In the genomic region with DNA sequence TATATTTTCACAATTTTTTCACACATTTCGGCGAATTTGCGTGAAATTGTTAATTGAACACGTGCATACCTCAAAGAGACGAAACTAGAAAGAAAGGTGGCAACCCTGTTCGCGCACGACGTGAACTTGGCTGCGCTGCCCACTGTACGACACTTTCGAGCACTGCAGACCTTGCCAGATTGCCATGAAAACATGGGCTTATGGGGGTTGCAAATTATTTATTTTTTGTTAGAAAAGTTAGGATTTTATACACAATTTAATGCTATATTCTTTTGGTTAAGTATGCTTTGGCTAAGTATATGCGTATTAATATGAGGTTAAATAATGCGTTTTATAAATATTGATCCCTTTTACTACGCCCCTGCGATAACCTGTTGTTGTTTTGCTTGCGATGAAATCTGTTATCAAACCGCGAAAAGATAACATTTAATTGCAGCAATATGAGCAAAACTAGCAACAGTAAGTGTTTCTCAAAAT, we compare ENCODE assay signal across 1 fruit fly cellular context.
TF ChIP-seq lines count a peak whose summit lies in the region.

A gene (minus strand): TSS at position 100 of the 477 bp plus-strand sequence.
A gene (plus strand): TSS at position 369 of the 477 bp plus-strand sequence.

TF ChIP-seq in whole organism, embryonic, 481 proteins besides CTCF, POLR2A, EP300 and RAD21 (continued from another document and continues in another):
- TF ChIP-seq ind (GFP tag; optimal IDR thresholded peaks at IDR 0.05; lab: Kevin White, UChicago) (peak; percentile 95), lmd (GFP tag; IDR thresholded peaks at IDR 0.05; lab: Robert Waterston, UW) (peak; percentile 95), gcm (GFP tag; optimal IDR thresholded peaks at IDR 0.05; lab: Kevin White, UChicago) (peak; percentile 96), CG13296 (GFP tag; optimal IDR thresholded peaks at IDR 0.05; lab: Kevin White, UChicago) (peak; percentile 97), row (GFP tag; IDR thresholded peaks at IDR 0.05; lab: Robert Waterston, UW) (peak; percentile 97), Fer1 (GFP tag; optimal IDR thresholded peaks at IDR 0.05; lab: Kevin White, UChicago) (peak; percentile 96), Sry-δ (GFP tag; optimal IDR thresholded peaks at IDR 0.05; lab: Kevin White, UChicago) (peak; percentile 78), Ptx1 (GFP tag; IDR thresholded peaks at IDR 0.05; lab: Robert Waterston, UW) (peak; percentile 97), onecut (GFP tag; IDR thresholded peaks at IDR 0.05; lab: Robert Waterston, UW) (peak; percentile 88), stwl (tag; optimal IDR thresholded peaks at IDR 0.05; lab: Kevin White, UChicago) (peak; percentile 91), CG15011 (GFP tag; optimal IDR thresholded peaks at IDR 0.05; lab: Kevin White, UChicago) (peak; percentile 92), H2.0 (GFP tag; IDR thresholded peaks at IDR 0.05; lab: Robert Waterston, UW) (peak; percentile 91), Abd-B (GFP tag; optimal IDR thresholded peaks at IDR 0.05; lab: Kevin White, UChicago) (peak; percentile 94), rib (GFP tag; IDR thresholded peaks at IDR 0.05; lab: Robert Waterston, UW) (peak; percentile 96), CG8359 (GFP tag; optimal IDR thresholded peaks at IDR 0.05; lab: Kevin White, UChicago; ENCODE audit: borderline replicate concordance) (peak; percentile 80), Poxn (GFP tag; IDR thresholded peaks at IDR 0.05; lab: Robert Waterston, UW) (peak; percentile 88), pzg (GFP tag; optimal IDR thresholded peaks at IDR 0.05; lab: Kevin White, UChicago) (peak; percentile 97), CG1024 (GFP tag; IDR thresholded peaks at IDR 0.05; lab: Robert Waterston, UW) (peak; percentile 88), D19B (GFP tag; optimal IDR thresholded peaks at IDR 0.05; lab: Kevin White, UChicago) (peak; percentile 87), ewg (GFP tag; optimal IDR thresholded peaks at IDR 0.05; lab: Kevin White, UChicago) (peak; percentile 90), CG18262 (tag; optimal IDR thresholded peaks at IDR 0.05; lab: Kevin White, UChicago) (peak; percentile 94), fru (optimal IDR thresholded peaks at IDR 0.05; lab: Kevin White, UChicago) (no peak), D (optimal IDR thresholded peaks at IDR 0.05; lab: Kevin White, UChicago) (no peak), D (GFP tag; optimal IDR thresholded peaks at IDR 0.05; lab: Kevin White, UChicago) (peak; percentile 83), CG8944 (GFP tag; optimal IDR thresholded peaks at IDR 0.05; lab: Kevin White, UChicago) (peak; percentile 95), al (GFP tag; IDR thresholded peaks at IDR 0.05; lab: Robert Waterston, UW) (peak; percentile 93), CG30020 (tag; optimal IDR thresholded peaks at IDR 0.05; lab: Kevin White, UChicago) (peak; percentile 79), Mad (GFP tag; optimal IDR thresholded peaks at IDR 0.05; lab: Kevin White, UChicago) (peak; percentile 97), CG32767 (GFP tag; IDR thresholded peaks at IDR 0.05; lab: Robert Waterston, UW) (peak; percentile 87), CG11560 (tag; IDR thresholded peaks at IDR 0.05; lab: Robert Waterston, UW) (peak; percentile 86), CG6813 (GFP tag; optimal IDR thresholded peaks at IDR 0.05; lab: Kevin White, UChicago) (peak; percentile 93), bigmax (GFP tag; optimal IDR thresholded peaks at IDR 0.05; lab: Kevin White, UChicago) (peak; percentile 75), CG12219 (GFP tag; optimal IDR thresholded peaks at IDR 0.05; lab: Kevin White, UChicago) (peak; percentile 84), B-H1 (GFP tag; IDR thresholded peaks at IDR 0.05; lab: Robert Waterston, UW) (peak; percentile 89), CG12744 (GFP tag; optimal IDR thresholded peaks at IDR 0.05; lab: Kevin White, UChicago) (peak; percentile 95), CG13287 (GFP tag; IDR thresholded peaks at IDR 0.05; lab: Robert Waterston, UW; ENCODE audit: partially characterized antibody) (peak; percentile 46), CG4854 (GFP tag; optimal IDR thresholded peaks at IDR 0.05; lab: Kevin White, UChicago) (peak; percentile 95), CG9727 (GFP tag; optimal IDR thresholded peaks at IDR 0.05; lab: Kevin White, UChicago) (peak; percentile 96), z (GFP tag; IDR thresholded peaks at IDR 0.05; lab: Robert Waterston, UW) (peak; percentile 64; the same call in 1 of the 3 replicates), CG18764 (GFP tag; optimal IDR thresholded peaks at IDR 0.05; lab: Kevin White, UChicago) (peak; percentile 94), BtbVII (GFP tag; optimal IDR thresholded peaks at IDR 0.05; lab: Kevin White, UChicago) (peak; percentile 90), fd64A (GFP tag; optimal IDR thresholded peaks at IDR 0.05; lab: Kevin White, UChicago) (peak; percentile 85), CG14050 (GFP tag; IDR thresholded peaks at IDR 0.05; lab: Robert Waterston, UW) (peak; percentile 85), gt (GFP tag; IDR thresholded peaks at IDR 0.05; lab: Robert Waterston, UW) (peak; percentile 93), CG10366 (GFP tag; IDR thresholded peaks at IDR 0.05; lab: Robert Waterston, UW) (peak; percentile 93), CG8765 (GFP tag; IDR thresholded peaks at IDR 0.05; lab: Robert Waterston, UW) (peak; percentile 89), Xrp1 (GFP tag; IDR thresholded peaks at IDR 0.05; lab: Robert Waterston, UW) (peak; percentile 96), ssp (GFP tag; IDR thresholded peaks at IDR 0.05; lab: Robert Waterston, UW) (peak; percentile 90), CG15479 (GFP tag; optimal IDR thresholded peaks at IDR 0.05; lab: Kevin White, UChicago) (peak; percentile 55), en (GFP tag; optimal IDR thresholded peaks at IDR 0.05; lab: Kevin White, UChicago) (peak; percentile 86), NC2β (GFP tag; optimal IDR thresholded peaks at IDR 0.05; lab: Kevin White, UChicago) (peak; percentile 98), otp (GFP tag; IDR thresholded peaks at IDR 0.05; lab: Robert Waterston, UW) (peak; percentile 94), sisA (GFP tag; IDR thresholded peaks at IDR 0.05; lab: Robert Waterston, UW) (peak; percentile 96), toy (GFP tag; IDR thresholded peaks at IDR 0.05; lab: Robert Waterston, UW) (peak; percentile 82), NFAT (GFP tag; IDR thresholded peaks at IDR 0.05; lab: Robert Waterston, UW) (peak; percentile 98), Max (GFP tag; optimal IDR thresholded peaks at IDR 0.05; lab: Kevin White, UChicago) (peak; percentile 98), CG11247 (GFP tag; IDR thresholded peaks at IDR 0.05; lab: Robert Waterston, UW) (peak; percentile 97), CG14667 (GFP tag; IDR thresholded peaks at IDR 0.05; lab: Robert Waterston, UW) (peak; percentile 95), CkIIα-i1 (GFP tag; IDR thresholded peaks at IDR 0.05; lab: Robert Waterston, UW) (peak; percentile 84), eyg (GFP tag; optimal IDR thresholded peaks at IDR 0.05; lab: Kevin White, UChicago) (peak; percentile 78), ap (GFP tag; IDR thresholded peaks at IDR 0.05; lab: Robert Waterston, UW) (peak; percentile 86), pros (GFP tag; optimal IDR thresholded peaks at IDR 0.05; lab: Kevin White, UChicago) (peak; percentile 53), tap (tag; optimal IDR thresholded peaks at IDR 0.05; lab: Kevin White, UChicago) (peak; percentile 89), CG10274 (GFP tag; optimal IDR thresholded peaks at IDR 0.05; lab: Kevin White, UChicago) (peak; percentile 84), CG5953 (GFP tag; IDR thresholded peaks at IDR 0.05; lab: Robert Waterston, UW) (peak; percentile 66), CG17328 (GFP tag; IDR thresholded peaks at IDR 0.05; lab: Robert Waterston, UW) (peak; percentile 93), CG4424 (GFP tag; optimal IDR thresholded peaks at IDR 0.05; lab: Kevin White, UChicago) (peak; percentile 95), vvl (GFP tag; IDR thresholded peaks at IDR 0.05; lab: Robert Waterston, UW) (peak; percentile 98), CG4820 (GFP tag; optimal IDR thresholded peaks at IDR 0.05; lab: Kevin White, UChicago) (peak; percentile 90), Med (GFP tag; lab: Kevin White, UChicago) (peak; percentile 99), CG17361 (GFP tag; IDR thresholded peaks at IDR 0.05; lab: Robert Waterston, UW) (peak; percentile 95), CG12942 (GFP tag; optimal IDR thresholded peaks at IDR 0.05; lab: Kevin White, UChicago) (peak; percentile 97), CG32772 (GFP tag; IDR thresholded peaks at IDR 0.05; lab: Robert Waterston, UW) (peak; percentile 96), CG13775 (GFP tag; optimal IDR thresholded peaks at IDR 0.05; lab: Kevin White, UChicago) (peak; percentile 96), maf-S (GFP tag; optimal IDR thresholded peaks at IDR 0.05; lab: Kevin White, UChicago) (peak; percentile 97), CG14441 (GFP tag; IDR thresholded peaks at IDR 0.05; lab: Robert Waterston, UW) (peak; percentile 95), CG6689 (GFP tag; IDR thresholded peaks at IDR 0.05; lab: Robert Waterston, UW) (peak; percentile 94), zen (tag; optimal IDR thresholded peaks at IDR 0.05; lab: Kevin White, UChicago) (peak; percentile 91), CG1832 (GFP tag; optimal IDR thresholded peaks at IDR 0.05; lab: Kevin White, UChicago) (no peak), CG2875 (GFP tag; optimal IDR thresholded peaks at IDR 0.05; lab: Kevin White, UChicago) (peak; percentile 89), crp (GFP tag; optimal IDR thresholded peaks at IDR 0.05; lab: Kevin White, UChicago) (peak in 1 of 2 experiments; percentile 76), CG8290 (GFP tag; optimal IDR thresholded peaks at IDR 0.05; lab: Kevin White, UChicago) (peak; percentile 95), CG8290 (tag; optimal IDR thresholded peaks at IDR 0.05; lab: Kevin White, UChicago) (peak; percentile 92 to 97), lilli (GFP tag; optimal IDR thresholded peaks at IDR 0.05; lab: Kevin White, UChicago) (peak; percentile 97), twi (tag; optimal IDR thresholded peaks at IDR 0.05; lab: Kevin White, UChicago) (peak; percentile 92), Optix (GFP tag; IDR thresholded peaks at IDR 0.05; lab: Robert Waterston, UW) (peak; percentile 86), E2f2 (GFP tag; IDR thresholded peaks at IDR 0.05; lab: Robert Waterston, UW) (peak; percentile 78), bowl (GFP tag; IDR thresholded peaks at IDR 0.05; lab: Robert Waterston, UW) (peak; percentile 81), CG31365 (tag; optimal IDR thresholded peaks at IDR 0.05; lab: Kevin White, UChicago) (peak; percentile 73), org-1 (GFP tag; optimal IDR thresholded peaks at IDR 0.05; lab: Kevin White, UChicago) (peak; percentile 88), MTF-1 (GFP tag; optimal IDR thresholded peaks at IDR 0.05; lab: Kevin White, UChicago; ENCODE audit: borderline replicate concordance) (peak; percentile 95), Hey (tag; optimal IDR thresholded peaks at IDR 0.05; lab: Kevin White, UChicago) (peak; percentile 95), shn (GFP tag; optimal IDR thresholded peaks at IDR 0.05; lab: Kevin White, UChicago) (peak; percentile 97), Xbp1 (GFP tag; optimal IDR thresholded peaks at IDR 0.05; lab: Kevin White, UChicago) (peak; percentile 97), pfk (GFP tag; optimal IDR thresholded peaks at IDR 0.05; lab: Kevin White, UChicago) (peak; percentile 83), CG15269 (tag; optimal IDR thresholded peaks at IDR 0.05; lab: Kevin White, UChicago) (peak; percentile 95), ftz-f1 (GFP tag; optimal IDR thresholded peaks at IDR 0.05; lab: Kevin White, UChicago) (peak; percentile 95), chif (GFP tag; optimal IDR thresholded peaks at IDR 0.05; lab: Kevin White, UChicago) (peak; percentile 94 to 97), Oaz (GFP tag; IDR thresholded peaks at IDR 0.05; lab: Robert Waterston, UW) (peak; percentile 85), Nf-YA (GFP tag; IDR thresholded peaks at IDR 0.05; lab: Robert Waterston, UW) (peak; percentile 83), nerfin-2 (GFP tag; IDR thresholded peaks at IDR 0.05; lab: Robert Waterston, UW; ENCODE audit: partially characterized antibody) (no peak), Hsf (GFP tag; optimal IDR thresholded peaks at IDR 0.05; lab: Kevin White, UChicago) (peak; percentile 97), Fer3 (tag; optimal IDR thresholded peaks at IDR 0.05; lab: Kevin White, UChicago) (peak; percentile 96), CG7745 (tag; optimal IDR thresholded peaks at IDR 0.05; lab: Kevin White, UChicago) (peak; percentile 57), CG9876 (GFP tag; optimal IDR thresholded peaks at IDR 0.05; lab: Kevin White, UChicago) (peak; percentile 97), CG33557 (GFP tag; optimal IDR thresholded peaks at IDR 0.05; lab: Kevin White, UChicago) (peak; percentile 94), Antp (GFP tag; optimal IDR thresholded peaks at IDR 0.05; lab: Kevin White, UChicago) (peak; percentile 97), Dad (GFP tag; optimal IDR thresholded peaks at IDR 0.05; lab: Kevin White, UChicago) (peak; percentile 95), fd3F (GFP tag; optimal IDR thresholded peaks at IDR 0.05; lab: Kevin White, UChicago) (peak; percentile 95), CG6791 (GFP tag; IDR thresholded peaks at IDR 0.05; lab: Robert Waterston, UW; ENCODE audit: partially characterized antibody) (no peak; the same call in 2 of the 3 replicates), crol (GFP tag; IDR thresholded peaks at IDR 0.05; lab: Robert Waterston, UW) (no peak; the same call in 1 of the 2 replicates), Bdp1 (GFP tag; optimal IDR thresholded peaks at IDR 0.05; lab: Kevin White, UChicago) (peak; percentile 92), btn (GFP tag; optimal IDR thresholded peaks at IDR 0.05; lab: Kevin White, UChicago) (peak; percentile 55), kni (GFP tag; optimal IDR thresholded peaks at IDR 0.05; lab: Kevin White, UChicago) (peak; percentile 96), Hmx (GFP tag; optimal IDR thresholded peaks at IDR 0.05; lab: Kevin White, UChicago) (peak; percentile 89), CG14965 (GFP tag; optimal IDR thresholded peaks at IDR 0.05; lab: Kevin White, UChicago; ENCODE audit: borderline replicate concordance) (peak; percentile 60), CG2889 (GFP tag; IDR thresholded peaks at IDR 0.05; lab: Robert Waterston, UW) (peak; percentile 90), zen2 (GFP tag; IDR thresholded peaks at IDR 0.05; lab: Robert Waterston, UW; ENCODE audit: partially characterized antibody) (no peak), CG33213 (GFP tag; optimal IDR thresholded peaks at IDR 0.05; lab: Kevin White, UChicago) (peak; percentile 97), CG7786 (GFP tag; optimal IDR thresholded peaks at IDR 0.05; lab: Kevin White, UChicago) (peak; percentile 95), nerfin-1 (tag; optimal IDR thresholded peaks at IDR 0.05; lab: Kevin White, UChicago) (peak; percentile 92), CG4404 (GFP tag; IDR thresholded peaks at IDR 0.05; lab: Robert Waterston, UW) (peak; percentile 95), CG3726 (GFP tag; IDR thresholded peaks at IDR 0.05; lab: Robert Waterston, UW) (peak; percentile 89), Dp (GFP tag; optimal IDR thresholded peaks at IDR 0.05; lab: Kevin White, UChicago) (peak; percentile 59), Gug (GFP tag; IDR thresholded peaks at IDR 0.05; lab: Robert Waterston, UW) (peak; percentile 98)
